Fruit fly (Drosophila melanogaster): ENCODE data around the gene CG7091.

- TF ChIP-seq CG2712 (tag; optimal IDR thresholded peaks at IDR 0.05), result no peak
- no peak for TF ChIP-seq Dad (GFP tag; optimal IDR thresholded peaks at IDR 0.05)
- peak; percentile 55 for TF ChIP-seq run (tag; optimal IDR thresholded peaks at IDR 0.05)
- TF ChIP-seq CG6813 (GFP tag; optimal IDR thresholded peaks at IDR 0.05), result no peak
- no peak for TF ChIP-seq ranshi (GFP tag; IDR thresholded peaks at IDR 0.05)
- peak; percentile 28 for TF ChIP-seq HmgZ (tag; optimal IDR thresholded peaks at IDR 0.05)
- no peak for TF ChIP-seq onecut (GFP tag; IDR thresholded peaks at IDR 0.05)
- TF ChIP-seq CG4854 (GFP tag; optimal IDR thresholded peaks at IDR 0.05), result no peak
- no peak for TF ChIP-seq tx (GFP tag; optimal IDR thresholded peaks at IDR 0.05)
- TF ChIP-seq h (optimal IDR thresholded peaks at IDR 0.05), result no peak
- TF ChIP-seq CG6854 (GFP tag; optimal IDR thresholded peaks at IDR 0.05), result no peak
- no peak for TF ChIP-seq Hsf (GFP tag; optimal IDR thresholded peaks at IDR 0.05)
- TF ChIP-seq CG9876 (GFP tag; optimal IDR thresholded peaks at IDR 0.05), result no peak
Observed at dm6 chr3R:13018284-13018900, 40.6 kb downstream of the CG7091 start.
